Worm (Caenorhabditis elegans) whole organism, L4 larva: ENCODE results near the gene Y43B11AR.1.

Source experiments
- F26F4.8 ChIP-seq: fragments of 200-800 bp; sonication (Bioruptor generic); conservative IDR thresholded peaks from 2 replicates; pipeline ENCODE4 v1.3.6; 2022; ENCODE audit warnings: missing genetic modification characterization, missing compliant biosample characterization
- mes-2 ChIP-seq: sonication (generic microtip); optimal IDR thresholded peaks from 2 replicates; lab custom pipeline; 2016; ENCODE audit warnings: missing genotype, mild to moderate bottlenecking, missing genetic modification characterization, missing compliant biosample characterization; ENCODE audit not compliant: poor library complexity, severe bottlenecking
- mxl-2 ChIP-seq: fragments of 200-800 bp; sonication (Bioruptor generic); conservative IDR thresholded peaks from 2 replicates; pipeline ENCODE4 v1.3.6; 2022; ENCODE audit warnings: missing genetic modification reagents, missing genetic modification characterization, missing compliant biosample characterization
- nhr-237 ChIP-seq: sonication (generic microtip); optimal IDR thresholded peaks from 2 replicates; lab custom pipeline; 2017; ENCODE audit warnings: missing biosample characterization, missing genetic modification characterization
- nhr-41 ChIP-seq: fragments of 200-800 bp; sonication (Bioruptor generic); IDR thresholded peaks from 2 replicates; pipeline ENCODE4 v1.3.6; 2022; ENCODE audit warnings: missing genetic modification reagents, missing genetic modification characterization, missing compliant biosample characterization
- unc-39 ChIP-seq: sonication (generic microtip); optimal IDR thresholded peaks from 2 replicates; lab custom pipeline; 2017; ENCODE audit warnings: missing biosample characterization, missing genetic modification characterization
- vab-7 ChIP-seq: fragments of 200-800 bp; sonication (Bioruptor generic); IDR thresholded peaks from 2 replicates; pipeline ENCODE4 v1.3.6; 2022; ENCODE audit warnings: missing genetic modification reagents, missing genetic modification characterization, missing compliant biosample characterization
- ztf-11 ChIP-seq: fragments of 150-350 bp; optimal IDR thresholded peaks from 2 replicates; lab custom pipeline; 2014; ENCODE audit warnings: missing biosample characterization, missing genetic modification characterization

DNA sequence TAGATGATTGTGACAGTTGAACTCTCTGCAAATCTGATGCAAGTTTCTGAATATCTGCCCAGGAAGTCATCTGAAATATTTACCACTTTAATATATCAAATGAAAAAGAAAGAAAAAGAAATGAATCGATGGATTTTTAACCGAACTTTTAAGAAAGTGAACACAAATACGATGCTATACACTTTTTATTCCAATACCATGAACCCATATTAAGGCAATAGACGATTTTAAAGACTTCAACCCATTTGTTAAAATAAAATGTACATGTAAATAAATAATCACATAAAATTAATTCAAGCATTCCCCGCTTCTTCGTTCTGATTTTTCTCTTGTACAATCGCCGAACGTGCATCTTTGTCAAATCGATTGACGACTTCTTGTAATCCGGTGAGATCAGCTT, 44.5 kb upstream of the Y43B11AR.1 start, which contains the start of gene ufl-1:
- TF ChIP-seq mxl-2 (GFP tag; lab: Robert Waterston, UW): no peak
- TF ChIP-seq unc-39 (tag; lab: Kevin White, UChicago): no peak
- TF ChIP-seq mes-2: no peak
- TF ChIP-seq nhr-41 (GFP tag; lab: Robert Waterston, UW): no peak
- TF ChIP-seq F26F4.8 (GFP tag; lab: Robert Waterston, UW): no peak
- no peak for TF ChIP-seq ztf-11 (tag; lab: Kevin White, UChicago)
- no peak for TF ChIP-seq nhr-237
- TF ChIP-seq vab-7 (GFP tag; lab: Robert Waterston, UW): no peak
